Fruit fly (Drosophila melanogaster): ENCODE results near the gene Cpr35B.

DNA sequence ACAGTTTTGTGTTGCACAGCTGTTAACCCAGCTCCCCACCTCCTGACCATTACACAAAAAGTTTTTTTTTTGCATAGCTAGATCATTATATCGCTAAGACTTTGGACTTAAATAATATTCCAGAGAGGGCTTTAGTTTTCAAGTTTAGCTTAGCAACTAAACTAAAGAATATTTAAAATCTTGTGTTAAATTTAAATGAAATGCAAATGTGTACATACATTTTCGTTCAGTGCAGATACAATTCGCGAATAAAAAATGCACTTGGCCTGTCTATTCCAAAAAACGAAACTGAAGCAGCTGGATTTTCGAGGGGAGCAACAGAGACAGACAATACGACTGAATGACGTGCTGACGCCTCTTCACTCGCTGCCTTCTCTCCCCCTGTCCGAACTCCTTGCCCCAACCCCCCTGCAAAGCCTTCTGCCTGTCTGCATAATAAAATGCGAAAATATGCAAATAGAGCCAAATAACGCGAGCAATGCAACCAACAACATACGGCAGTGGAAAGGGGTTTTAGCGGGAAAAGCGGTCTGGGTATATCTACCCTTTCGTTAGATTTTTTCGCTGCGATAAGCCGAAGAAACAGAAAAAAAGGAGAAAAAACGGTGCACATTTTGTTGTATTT, 23.3 kb downstream of the Cpr35B start:
- TF ChIP-seq CG11617 (GFP tag; optimal IDR thresholded peaks at IDR 0.05): no peak
- TF ChIP-seq CG1620 (GFP tag; optimal IDR thresholded peaks at IDR 0.05): no peak
- TF ChIP-seq Hr96 (GFP tag; optimal IDR thresholded peaks at IDR 0.05): no peak
- no peak for TF ChIP-seq kay (GFP tag; ENCODE audit: borderline replicate concordance)
- no peak for TF ChIP-seq pad (GFP tag; optimal IDR thresholded peaks at IDR 0.05)
- TF ChIP-seq CG12768 (GFP tag; optimal IDR thresholded peaks at IDR 0.05): no peak
